Worm (Caenorhabditis elegans): ENCODE data around the gene his-5.
"Not testable (repeated sequence)": the region's sequence is repeated elsewhere in the genome, so short reads cannot be mapped to it uniquely, and the experiment has no call there.

DNA sequence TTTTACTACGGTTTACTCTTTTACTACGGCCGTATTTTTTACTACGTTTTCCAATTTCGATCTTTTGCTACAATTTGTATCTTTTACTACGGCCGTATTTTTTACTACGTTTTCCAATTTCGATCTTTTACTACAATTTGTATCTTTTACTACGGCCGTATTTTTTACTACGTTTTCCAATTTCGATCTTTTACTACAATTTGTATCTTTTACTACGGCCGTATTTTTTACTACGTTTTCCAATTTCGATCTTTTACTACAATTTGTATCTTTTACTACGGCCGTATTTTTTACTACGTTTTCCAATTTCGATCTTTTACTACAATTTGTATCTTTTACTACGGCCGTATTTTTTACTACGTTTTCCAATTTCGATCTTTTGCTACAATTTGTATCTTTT, 39.7 kb downstream of the his-5 start, which contains the start of gene F25G6.1:
- TF ChIP-seq skn-1, nhr-77 (tag; optimal IDR thresholded peaks at IDR 0.05): not testable (repeated sequence)

Measured in whole organism, L2 larva.